Fruit fly (Drosophila melanogaster): ENCODE data around the gene AP-2sigma.

Gene AP-2sigma

dm6 chr3R:21224230-21224629 is 45.6 kb downstream of the AP-2sigma start (continued):
- peak; percentile 65; the same call in 1 of the 3 replicates for TF ChIP-seq CG8119 (GFP tag; IDR thresholded peaks at IDR 0.05)
- peak; percentile 47 for TF ChIP-seq CG6792 (GFP tag; optimal IDR thresholded peaks at IDR 0.05)
- TF ChIP-seq svp (GFP tag), result no peak
- peak; percentile 59; the same call in 1 of the 3 replicates for TF ChIP-seq CG6163 (GFP tag; IDR thresholded peaks at IDR 0.05)
- TF ChIP-seq Lpt (GFP tag; optimal IDR thresholded peaks at IDR 0.05), result peak; percentile 43
- TF ChIP-seq CG31627 (GFP tag; optimal IDR thresholded peaks at IDR 0.05), result peak; percentile 36
- TF ChIP-seq eg (GFP tag; IDR thresholded peaks at IDR 0.05), result peak; percentile 76

- TF ChIP-seq CG6163 (GFP tag; IDR thresholded peaks at IDR 0.05), result peak; percentile 71
- TF ChIP-seq CG8119 (GFP tag; IDR thresholded peaks at IDR 0.05), result no peak
- peak; percentile 20 for TF ChIP-seq CG3032 (tag; optimal IDR thresholded peaks at IDR 0.05)
- no peak for TF ChIP-seq Lpt (GFP tag; optimal IDR thresholded peaks at IDR 0.05)
- peak; percentile 16 for TF ChIP-seq dac (GFP tag; optimal IDR thresholded peaks at IDR 0.05)
- TF ChIP-seq Eip78C (GFP tag), result peak; percentile 53
- TF ChIP-seq Eip75B (GFP tag; optimal IDR thresholded peaks at IDR 0.05), result no peak
- TF ChIP-seq OdsH (GFP tag; optimal IDR thresholded peaks at IDR 0.05), result peak; percentile 25
- no peak for TF ChIP-seq fd59A (GFP tag; optimal IDR thresholded peaks at IDR 0.05)
- TF ChIP-seq topi (GFP tag; optimal IDR thresholded peaks at IDR 0.05), result peak; percentile 28
- TF ChIP-seq CG8319 (GFP tag; optimal IDR thresholded peaks at IDR 0.05), result no peak
- TF ChIP-seq CG32006 (GFP tag; optimal IDR thresholded peaks at IDR 0.05), result no peak
- no peak for TF ChIP-seq Sox15 (GFP tag; optimal IDR thresholded peaks at IDR 0.05)
- TF ChIP-seq CG9139 (GFP tag; optimal IDR thresholded peaks at IDR 0.05), result no peak
- TF ChIP-seq salr (GFP tag; optimal IDR thresholded peaks at IDR 0.05), result peak in 1 of 2 experiments; percentile 39
- TF ChIP-seq cyc (GFP tag; optimal IDR thresholded peaks at IDR 0.05), result peak; percentile 66
- no peak for TF ChIP-seq CG11762 (GFP tag; optimal IDR thresholded peaks at IDR 0.05; ENCODE audit: insufficient read depth)
- no peak for TF ChIP-seq dsx (GFP tag; optimal IDR thresholded peaks at IDR 0.05; ENCODE audit: poor library complexity, severe bottlenecking)
- no peak for TF ChIP-seq CG10669 (GFP tag; optimal IDR thresholded peaks at IDR 0.05)
- TF ChIP-seq spab (GFP tag; optimal IDR thresholded peaks at IDR 0.05), result no peak
- TF ChIP-seq CG11902 (GFP tag; optimal IDR thresholded peaks at IDR 0.05), result no peak
- TF ChIP-seq CG16779 (tag; optimal IDR thresholded peaks at IDR 0.05), result no peak
- TF ChIP-seq Hr39 (GFP tag; optimal IDR thresholded peaks at IDR 0.05), result peak; percentile 53
- TF ChIP-seq CG3919 (GFP tag; optimal IDR thresholded peaks at IDR 0.05), result no peak
- TF ChIP-seq CG1621 (tag; optimal IDR thresholded peaks at IDR 0.05), result peak; percentile 36
- no peak for TF ChIP-seq CG6808 (GFP tag; optimal IDR thresholded peaks at IDR 0.05)
- no peak for TF ChIP-seq CG10631 (GFP tag; optimal IDR thresholded peaks at IDR 0.05)
- TF ChIP-seq acj6 (GFP tag; optimal IDR thresholded peaks at IDR 0.05), result peak; percentile 13
- TF ChIP-seq Sox102F (GFP tag; optimal IDR thresholded peaks at IDR 0.05), result no peak
- TF ChIP-seq Smox (GFP tag; optimal IDR thresholded peaks at IDR 0.05), result no peak
- TF ChIP-seq CG11294 (GFP tag; IDR thresholded peaks at IDR 0.05), result no peak
- no peak for TF ChIP-seq CG6854 (GFP tag; optimal IDR thresholded peaks at IDR 0.05)
- TF ChIP-seq Ets96B (tag; optimal IDR thresholded peaks at IDR 0.05), result peak; percentile 9
- TF ChIP-seq CG4318 (GFP tag; optimal IDR thresholded peaks at IDR 0.05), result no peak
- peak; percentile 90 for TF ChIP-seq fkh (GFP tag; optimal IDR thresholded peaks at IDR 0.05)
- TF ChIP-seq Sox14 (GFP tag; optimal IDR thresholded peaks at IDR 0.05), result peak; percentile 78
- no peak for TF ChIP-seq Met (GFP tag; optimal IDR thresholded peaks at IDR 0.05)
- TF ChIP-seq lz (GFP tag; optimal IDR thresholded peaks at IDR 0.05), result peak; percentile 48
- TF ChIP-seq svp (GFP tag), result no peak
- TF ChIP-seq CG8632 (GFP tag; optimal IDR thresholded peaks at IDR 0.05), result no peak
- TF ChIP-seq fd85E (GFP tag; optimal IDR thresholded peaks at IDR 0.05), result no peak
- no peak for TF ChIP-seq eg (GFP tag; IDR thresholded peaks at IDR 0.05)
- TF ChIP-seq CG7368 (GFP tag; optimal IDR thresholded peaks at IDR 0.05), result no peak
- TF ChIP-seq net (GFP tag; optimal IDR thresholded peaks at IDR 0.05), result no peak
- TF ChIP-seq CG34406 (GFP tag; optimal IDR thresholded peaks at IDR 0.05), result no peak
- no peak for TF ChIP-seq Gug (GFP tag; IDR thresholded peaks at IDR 0.05)
- TF ChIP-seq Blimp-1 (GFP tag; optimal IDR thresholded peaks at IDR 0.05), result no peak
These were observed 46.3 kb downstream of the AP-2sigma start, which contains the start of the genes CG3337 and Nelf-A for dm6 chr3R:21223453-21224057. TSS of gene CG3337 (minus strand) at chr3R:21223584. TSS of gene Nelf-A (plus strand) at chr3R:21223704.
